Worm (Caenorhabditis elegans): ENCODE results near the gene Y54G11A.1.
A peak's percentile ranks its signal among the peaks of the same experiment; 100 is the strongest.

Gene Y54G11A.1

ce11 chrII:14256779-14257178 lies 12.2 kb downstream of the Y54G11A.1 start, which contains the start of gene Y54G11A.19:
Y54G11A.19 (minus strand) TSS chrII:14256879.
- TF ChIP-seq syd-9 (tag; optimal IDR thresholded peaks at IDR 0.05) (no peak), hlh-30 (tag; optimal IDR thresholded peaks at IDR 0.05; ENCODE audit: insufficient read depth) (no peak), dmd-4 (tag; optimal IDR thresholded peaks at IDR 0.05; ENCODE audit: borderline replicate concordance) (no peak), ceh-9 (tag; optimal IDR thresholded peaks at IDR 0.05) (no peak), rnt-1 (tag; optimal IDR thresholded peaks at IDR 0.05) (no peak), F13H6.1 (tag; optimal IDR thresholded peaks at IDR 0.05) (no peak), tbx-2 (tag; optimal IDR thresholded peaks at IDR 0.05) (no peak), gmeb-2 (tag; optimal IDR thresholded peaks at IDR 0.05) (no peak), ama-1 (optimal IDR thresholded peaks at IDR 0.05) (no peak), C38D4.7 (GFP tag; optimal IDR thresholded peaks at IDR 0.05) (no peak), ceh-2 (tag; optimal IDR thresholded peaks at IDR 0.05) (no peak)

- no peak for TF ChIP-seq ceh-48 (tag; optimal IDR thresholded peaks at IDR 0.05)
- no peak for TF ChIP-seq ceh-24 (tag; optimal IDR thresholded peaks at IDR 0.05)
- no peak for TF ChIP-seq ttx-3 (tag; optimal IDR thresholded peaks at IDR 0.05)
- no peak for TF ChIP-seq unc-55 (GFP tag; optimal IDR thresholded peaks at IDR 0.05)
- TF ChIP-seq pat-9 (tag; optimal IDR thresholded peaks at IDR 0.05) = no peak
- no peak for TF ChIP-seq ceh-22 (tag; optimal IDR thresholded peaks at IDR 0.05)
- no peak for TF ChIP-seq ceh-18 (tag; optimal IDR thresholded peaks at IDR 0.05)
- TF ChIP-seq nhr-232 (tag; optimal IDR thresholded peaks at IDR 0.05) = no peak
- no peak for TF ChIP-seq pros-1 (tag; optimal IDR thresholded peaks at IDR 0.05)
- no peak for TF ChIP-seq elt-2 (tag; optimal IDR thresholded peaks at IDR 0.05)
- no peak for TF ChIP-seq nhr-11 (tag; optimal IDR thresholded peaks at IDR 0.05)
These were observed 13.1 kb downstream of the Y54G11A.1 start for ce11 chrII:14255850-14256249.

ce11 chrII:14252057-14252456 lies 16.9 kb downstream of the Y54G11A.1 start, which contains the start of gene Y54G11A.2:
Y54G11A.2 (plus strand) TSS chrII:14252357.
- TF ChIP-seq ceh-22 (tag; optimal IDR thresholded peaks at IDR 0.05) (no peak), dve-1 (tag; optimal IDR thresholded peaks at IDR 0.05) (no peak), elt-2 (tag; optimal IDR thresholded peaks at IDR 0.05) (no peak), pat-9 (tag; optimal IDR thresholded peaks at IDR 0.05) (no peak), lim-6 (tag; optimal IDR thresholded peaks at IDR 0.05) (no peak), fkh-6 (tag; optimal IDR thresholded peaks at IDR 0.05) (no peak), fkh-10 (GFP tag; optimal IDR thresholded peaks at IDR 0.05) (no peak), ref-2 (tag; optimal IDR thresholded peaks at IDR 0.05) (no peak), ttx-3 (tag; optimal IDR thresholded peaks at IDR 0.05) (no peak), ztf-16 (tag; optimal IDR thresholded peaks at IDR 0.05) (no peak), ceh-14 (tag; optimal IDR thresholded peaks at IDR 0.05) (no peak)

DNA sequence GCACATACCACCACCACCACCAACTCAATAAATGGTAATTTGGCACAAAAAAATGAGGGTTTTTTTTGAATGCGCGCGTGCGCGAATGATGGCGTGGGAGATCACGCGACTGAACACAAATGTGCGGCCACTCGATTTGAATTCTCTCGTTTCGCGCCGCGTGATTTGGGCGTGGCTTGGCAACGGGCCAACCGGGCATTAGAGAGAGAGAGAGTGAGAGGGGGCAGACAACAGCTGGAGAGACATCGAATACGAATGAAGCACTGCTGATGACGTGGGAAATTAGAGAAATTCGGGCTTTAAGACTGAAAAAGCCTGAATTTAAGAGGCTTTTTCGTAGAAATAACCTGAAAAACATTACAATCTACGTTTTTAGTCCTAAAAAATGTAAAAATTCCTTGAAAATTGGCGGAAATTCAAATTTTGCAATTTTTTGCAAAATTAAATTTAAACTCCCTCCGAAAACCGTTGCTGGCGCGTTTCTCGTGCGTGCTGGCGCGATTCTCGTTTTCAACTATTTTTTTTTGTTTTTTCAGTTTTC lies 17.5 kb downstream of the Y54G11A.1 start:
- TF ChIP-seq rnt-1 (tag; optimal IDR thresholded peaks at IDR 0.05) (peak; percentile 85), ceh-30 (tag; optimal IDR thresholded peaks at IDR 0.05) (no peak), unc-3 (GFP tag; conservative IDR thresholded peaks at IDR 0.05) (no peak), unc-3 (tag; optimal IDR thresholded peaks at IDR 0.05) (peak; percentile 56), fkh-10 (GFP tag; optimal IDR thresholded peaks at IDR 0.05) (no peak), T23F11.4 (GFP tag; optimal IDR thresholded peaks at IDR 0.05) (peak; percentile 26), fkh-6 (tag; optimal IDR thresholded peaks at IDR 0.05) (peak; percentile 70), ceh-34 (tag; optimal IDR thresholded peaks at IDR 0.05) (peak; percentile 88), unc-86 (tag; optimal IDR thresholded peaks at IDR 0.05) (no peak), elt-4 (tag; optimal IDR thresholded peaks at IDR 0.05) (no peak), pat-9 (tag; optimal IDR thresholded peaks at IDR 0.05) (peak; percentile 67), npax-4 (tag; optimal IDR thresholded peaks at IDR 0.05) (no peak), pqm-1 (tag; optimal IDR thresholded peaks at IDR 0.05) (no peak), hlh-15 (tag; optimal IDR thresholded peaks at IDR 0.05) (peak; percentile 18), dmd-4 (tag; optimal IDR thresholded peaks at IDR 0.05; ENCODE audit: borderline replicate concordance) (no peak), ceh-31 (tag; optimal IDR thresholded peaks at IDR 0.05) (peak; percentile 90), syd-9 (tag; optimal IDR thresholded peaks at IDR 0.05) (peak; percentile 36), pha-4 (tag; optimal IDR thresholded peaks at IDR 0.05) (no peak), fax-1 (tag; optimal IDR thresholded peaks at IDR 0.05) (peak; percentile 16), tbx-2 (tag; optimal IDR thresholded peaks at IDR 0.05) (peak; percentile 89), ceh-45 (GFP tag; IDR thresholded peaks at IDR 0.05) (no peak), che-1 (tag; optimal IDR thresholded peaks at IDR 0.05) (peak; percentile 16), F13H6.1 (tag; optimal IDR thresholded peaks at IDR 0.05) (peak; percentile 64), dve-1 (tag; optimal IDR thresholded peaks at IDR 0.05) (no peak), sox-4 (tag; optimal IDR thresholded peaks at IDR 0.05) (peak; percentile 11), ceh-14 (tag; optimal IDR thresholded peaks at IDR 0.05) (peak; percentile 79), pax-1 (tag; optimal IDR thresholded peaks at IDR 0.05) (no peak), ttx-3 (tag; optimal IDR thresholded peaks at IDR 0.05) (no peak), pros-1 (tag; optimal IDR thresholded peaks at IDR 0.05) (peak; percentile 55), C08G9.2 (tag; optimal IDR thresholded peaks at IDR 0.05) (peak; percentile 61)
